Worm (Caenorhabditis elegans) whole organism, mixed stage, embryonic: Measurements from ENCODE around the gene idhb-1.

Source experiments
- bed-3 ChIP-seq: fragments of 200-800 bp; sonication (Bioruptor generic); optimal IDR thresholded peaks from 3 replicates; lab custom pipeline; 2018; ENCODE audit warnings: mild to moderate bottlenecking, missing genetic modification characterization, moderate library complexity, missing compliant biosample characterization
- blmp-1 ChIP-seq: fragments of 150-350 bp; optimal IDR thresholded peaks from 2 replicates; lab custom pipeline; 2014; ENCODE audit warnings: missing biosample characterization, missing genetic modification characterization
- ceh-39 ChIP-seq: fragments of 150-350 bp; optimal IDR thresholded peaks from 2 replicates; lab custom pipeline; 2014; ENCODE audit warnings: missing biosample characterization, missing genetic modification characterization
- ceh-43 ChIP-seq: fragments of 200-800 bp; sonication (Bioruptor generic); optimal IDR thresholded peaks from 2 replicates; lab custom pipeline; 2018; ENCODE audit warnings: mild to moderate bottlenecking, missing genetic modification characterization, moderate library complexity, missing compliant biosample characterization
- ces-1 ChIP-seq: fragments of 150-350 bp; optimal IDR thresholded peaks from 2 replicates; lab custom pipeline; 2014; ENCODE audit warnings: missing biosample characterization, missing genetic modification reagents, missing genetic modification characterization
- cnd-1 ChIP-seq: fragments of 200-800 bp; sonication (Bioruptor generic); optimal IDR thresholded peaks from 2 replicates; lab custom pipeline; 2018; ENCODE audit warnings: mild to moderate bottlenecking, missing genetic modification characterization, missing compliant biosample characterization
- drap-1 ChIP-seq: fragments of 200-800 bp; sonication (Bioruptor generic); optimal IDR thresholded peaks from 3 replicates; lab custom pipeline; 2018; ENCODE audit warnings: mild to moderate bottlenecking, missing genetic modification characterization, missing compliant biosample characterization
- elt-1 ChIP-seq: sonication (generic microtip); optimal IDR thresholded peaks from 2 replicates; lab custom pipeline; 2017; ENCODE audit warnings: missing genetic modification characterization, mild to moderate bottlenecking, missing compliant biosample characterization, antibody characterized with exemption, moderate library complexity, borderline replicate concordance; ENCODE audit not compliant: insufficient read depth
- elt-3 ChIP-seq: fragments of 150-350 bp; optimal IDR thresholded peaks from 2 replicates; lab custom pipeline; 2014; ENCODE audit warnings: missing biosample characterization, missing genetic modification characterization
- ham-2 ChIP-seq: fragments of 200-800 bp; sonication (Bioruptor generic); optimal IDR thresholded peaks from 2 replicates; lab custom pipeline; 2018; ENCODE audit warnings: mild to moderate bottlenecking, missing genetic modification characterization, missing compliant biosample characterization
- hlh-1 ChIP-seq: fragments of 150-350 bp; optimal IDR thresholded peaks from 2 replicates; lab custom pipeline; 2014; ENCODE audit warnings: missing biosample characterization, missing genetic modification reagents, missing genetic modification characterization
- lin-13 ChIP-seq: fragments of 150-350 bp; optimal IDR thresholded peaks from 2 replicates; lab custom pipeline; 2014; ENCODE audit warnings: missing biosample characterization, missing genetic modification characterization
- lin-32 ChIP-seq: fragments of 200-800 bp; sonication (Bioruptor generic); optimal IDR thresholded peaks from 2 replicates; lab custom pipeline; 2018; ENCODE audit warnings: mild to moderate bottlenecking, missing genetic modification characterization, missing compliant biosample characterization
- lsy-2 ChIP-seq: fragments of 150-350 bp; optimal IDR thresholded peaks from 2 replicates; lab custom pipeline; 2014; ENCODE audit warnings: missing biosample characterization, missing genetic modification characterization
- mep-1 ChIP-seq: fragments of 150-350 bp; optimal IDR thresholded peaks from 2 replicates; lab custom pipeline; 2017; ENCODE audit warnings: missing biosample characterization, missing genetic modification reagents, missing genetic modification characterization, inconsistent platforms
- mls-2 ChIP-seq: sonication (generic microtip); optimal IDR thresholded peaks from 2 replicates; lab custom pipeline; 2016; ENCODE audit warnings: mild to moderate bottlenecking, missing genetic modification characterization, moderate library complexity, missing compliant biosample characterization
- nhr-12 ChIP-seq: fragments of 150-350 bp; optimal IDR thresholded peaks from 2 replicates; lab custom pipeline; 2014; ENCODE audit warnings: missing biosample characterization, missing genetic modification characterization
- nhr-2 ChIP-seq: fragments of 150-350 bp; optimal IDR thresholded peaks from 2 replicates; lab custom pipeline; 2014; ENCODE audit warnings: missing biosample characterization, missing genetic modification characterization
- nhr-237 ChIP-seq: fragments of 150-350 bp; optimal IDR thresholded peaks from 2 replicates; lab custom pipeline; 2014; ENCODE audit warnings: missing biosample characterization, missing genetic modification characterization
- nhr-28 ChIP-seq: fragments of 150-350 bp; optimal IDR thresholded peaks from 2 replicates; lab custom pipeline; 2014; ENCODE audit warnings: missing biosample characterization, missing genetic modification characterization
- nhr-76 ChIP-seq: sonication (generic microtip); optimal IDR thresholded peaks from 2 replicates; lab custom pipeline; 2017; ENCODE audit warnings: missing biosample characterization, missing genetic modification characterization
- pha-4 ChIP-seq: fragments of 150-350 bp; optimal IDR thresholded peaks from 2 replicates; lab custom pipeline; 2018; ENCODE audit warnings: missing biosample characterization, missing genetic modification reagents, missing genetic modification characterization
- sem-2 ChIP-seq: fragments of 200-800 bp; sonication (Bioruptor generic); optimal IDR thresholded peaks from 2 replicates; lab custom pipeline; 2018; ENCODE audit warnings: mild to moderate bottlenecking, missing genetic modification characterization, missing compliant biosample characterization
- snpc-4 ChIP-seq: fragments of 150-350 bp; optimal IDR thresholded peaks from 2 replicates; lab custom pipeline; 2014; ENCODE audit warnings: missing biosample characterization, missing genetic modification characterization
- sptf-1 ChIP-seq: sonication (generic microtip); optimal IDR thresholded peaks from 2 replicates; lab custom pipeline; 2017; ENCODE audit warnings: mild to moderate bottlenecking, missing genetic modification characterization, moderate library complexity, missing compliant biosample characterization
- tbx-8 ChIP-seq: fragments of 200-800 bp; sonication (Bioruptor generic); optimal IDR thresholded peaks from 2 replicates; lab custom pipeline; 2018; ENCODE audit warnings: mild to moderate bottlenecking, missing genetic modification characterization, moderate library complexity, missing compliant biosample characterization
- unc-120 ChIP-seq: sonication (generic microtip); optimal IDR thresholded peaks from 2 replicates; lab custom pipeline; 2017; ENCODE audit warnings: missing genetic modification characterization, missing compliant biosample characterization; ENCODE audit not compliant: poor library complexity, severe bottlenecking
- unc-39 ChIP-seq: fragments of 150-350 bp; optimal IDR thresholded peaks from 2 replicates; lab custom pipeline; 2014; ENCODE audit warnings: missing biosample characterization, missing genetic modification characterization
- unc-62 ChIP-seq: fragments of 150-350 bp; optimal IDR thresholded peaks from 2 replicates; lab custom pipeline; 2014; ENCODE audit warnings: missing biosample characterization, missing genetic modification reagents, missing genetic modification characterization
- zip-8 ChIP-seq: fragments of 150-350 bp; optimal IDR thresholded peaks from 2 replicates; lab custom pipeline; 2014; ENCODE audit warnings: missing biosample characterization, missing genetic modification characterization

Gene idhb-1

DNA sequence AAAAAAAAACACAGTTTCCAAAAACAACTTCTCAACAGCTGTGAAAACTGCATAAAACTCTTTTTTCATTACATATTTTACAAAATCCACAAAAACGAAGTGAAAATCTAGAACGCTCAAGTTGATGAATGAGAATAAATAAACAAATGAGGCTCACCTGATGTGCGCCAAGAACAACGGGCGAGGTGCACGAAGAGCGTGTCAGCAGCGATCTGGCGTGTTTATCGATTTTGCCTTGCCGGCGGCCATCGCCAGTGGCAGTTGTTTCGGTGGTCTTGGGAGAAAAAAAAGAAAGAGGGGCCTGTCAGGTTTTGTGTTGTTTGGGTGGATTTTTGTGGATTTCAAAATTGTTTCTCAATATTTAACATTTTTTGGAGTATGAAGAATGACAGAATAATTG lies at the start of gene idhb-1:
Gene idhb-1, minus strand, starts transcription at position 214 of the 400 bp plus-strand sequence.
- TF ChIP-seq ceh-43 (GFP tag; lab: Kevin White, UChicago), result no peak
- no peak for TF ChIP-seq sem-2
- TF ChIP-seq mep-1 (tag; lab: Kevin White, UChicago), result peak; percentile 24
- TF ChIP-seq mls-2, result peak; percentile 11
- TF ChIP-seq nhr-76, result no peak
- no peak for TF ChIP-seq nhr-2 (tag; lab: Kevin White, UChicago)
- TF ChIP-seq unc-39, result no peak
- no peak for TF ChIP-seq blmp-1 (tag; lab: Kevin White, UChicago)
- no peak for TF ChIP-seq nhr-237 (tag; lab: Kevin White, UChicago)
- peak; percentile 9 for TF ChIP-seq cnd-1 (tag; lab: Kevin White, UChicago)
- peak; percentile 89 for TF ChIP-seq hlh-1 (tag; lab: Kevin White, UChicago)
- TF ChIP-seq tbx-8 (GFP tag; lab: Kevin White, UChicago), result no peak
- TF ChIP-seq lsy-2, result peak; percentile 51
- TF ChIP-seq elt-3, result no peak
- TF ChIP-seq lin-13 (tag; lab: Kevin White, UChicago), result peak; percentile 83
- TF ChIP-seq ceh-39 (tag; lab: Kevin White, UChicago), result no peak
- TF ChIP-seq pha-4 (tag; lab: Kevin White, UChicago), result peak; percentile 31

DNA sequence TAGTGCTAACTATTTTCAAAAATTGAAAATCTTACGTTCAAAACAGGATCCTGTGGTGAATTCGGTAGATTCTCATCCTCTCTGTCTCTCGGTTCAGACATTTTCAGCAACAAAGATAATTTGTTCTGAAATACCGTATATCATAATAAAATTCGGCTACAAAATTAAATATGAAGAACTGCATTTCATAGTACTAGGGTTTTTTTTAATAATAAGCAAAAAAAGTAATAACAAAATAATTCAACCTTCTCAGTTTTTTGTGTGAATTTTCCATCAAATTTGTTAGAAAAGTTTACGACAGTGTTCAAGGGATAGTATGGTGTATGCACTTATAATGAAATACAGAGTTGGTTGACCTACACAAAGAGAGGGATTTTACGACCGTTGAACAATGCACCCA lies 49.3 kb upstream of the idhb-1 start, which contains the start of gene K06G5.3:
Gene K06G5.3, minus strand, starts transcription at position 101 of the 400 bp plus-strand sequence.
- no peak for TF ChIP-seq lsy-2
- no peak for TF ChIP-seq tbx-8 (GFP tag; lab: Kevin White, UChicago)
- no peak for TF ChIP-seq nhr-237 (tag; lab: Kevin White, UChicago)
- no peak for TF ChIP-seq blmp-1 (tag; lab: Kevin White, UChicago)
- no peak for TF ChIP-seq elt-3
- TF ChIP-seq lin-32, result no peak
- no peak for TF ChIP-seq ham-2 (GFP tag; lab: Kevin White, UChicago)
- TF ChIP-seq lin-13 (tag; lab: Kevin White, UChicago), result no peak
- no peak for TF ChIP-seq unc-120 (tag; lab: Kevin White, UChicago)
- TF ChIP-seq unc-39, result no peak
- TF ChIP-seq nhr-28, result no peak
- no peak for TF ChIP-seq mep-1 (tag; lab: Kevin White, UChicago)
- no peak for TF ChIP-seq bed-3
- no peak for TF ChIP-seq unc-62

DNA sequence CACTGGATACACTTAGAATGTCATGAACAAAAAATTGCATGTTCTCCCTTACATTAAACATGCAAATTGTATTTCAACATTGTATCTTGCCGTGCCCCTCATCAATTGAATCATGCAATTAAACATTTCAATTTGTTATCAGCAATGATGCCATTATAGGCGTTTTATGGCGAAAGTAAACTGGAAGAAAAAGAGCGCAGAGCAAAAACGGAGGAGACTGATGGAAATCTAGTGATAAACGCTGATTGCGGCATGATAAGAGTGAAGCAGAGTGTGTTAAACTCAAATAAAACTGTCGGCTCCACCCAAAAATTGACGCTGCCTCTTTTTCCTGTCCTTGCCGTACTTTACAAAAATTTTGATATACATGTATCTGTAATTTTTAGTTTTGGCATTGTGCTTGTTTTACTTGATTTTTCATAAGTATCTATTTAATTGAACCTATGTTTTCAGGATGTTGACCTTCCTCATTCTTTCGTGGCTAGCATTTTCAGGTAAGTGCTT lies 40.7 kb upstream of the idhb-1 start, which contains the start of gene K06G5.1:
Gene K06G5.1, plus strand, starts transcription at position 454 of the 504 bp plus-strand sequence.
- TF ChIP-seq nhr-237 (tag; lab: Kevin White, UChicago) (no peak), unc-120 (tag; lab: Kevin White, UChicago) (no peak), ceh-43 (GFP tag; lab: Kevin White, UChicago) (no peak), nhr-76 (no peak), lsy-2 (no peak), nhr-12 (tag; lab: Kevin White, UChicago) (no peak), drap-1 (GFP tag; lab: Kevin White, UChicago) (no peak), bed-3 (no peak)
- TF ChIP-seq, all 35 proteins: peak for 0

ce11 chrX:14213314-14213713 lies 39.5 kb upstream of the idhb-1 start:
- TF ChIP-seq mep-1 (tag; lab: Kevin White, UChicago) (no peak), tbx-8 (GFP tag; lab: Kevin White, UChicago) (no peak), blmp-1 (tag; lab: Kevin White, UChicago) (no peak), hlh-1 (tag; lab: Kevin White, UChicago) (no peak), lin-32 (no peak), unc-39 (no peak), ceh-39 (tag; lab: Kevin White, UChicago) (no peak), elt-1 (tag; lab: Kevin White, UChicago) (no peak), sem-2 (no peak), ces-1 (GFP tag; lab: Kevin White, UChicago) (no peak), nhr-12 (tag; lab: Kevin White, UChicago) (no peak)

- TF ChIP-seq nhr-76 (no peak), drap-1 (GFP tag; lab: Kevin White, UChicago) (no peak), blmp-1 (tag; lab: Kevin White, UChicago) (no peak), mls-2 (no peak), ceh-43 (GFP tag; lab: Kevin White, UChicago) (no peak), elt-1 (tag; lab: Kevin White, UChicago) (no peak), cnd-1 (tag; lab: Kevin White, UChicago) (no peak), hlh-1 (tag; lab: Kevin White, UChicago) (no peak), sem-2 (no peak), sptf-1 (tag; lab: Kevin White, UChicago) (no peak), elt-3 (no peak), nhr-237 (tag; lab: Kevin White, UChicago) (no peak), unc-39 (no peak), snpc-4 (tag; lab: Kevin White, UChicago) (no peak), ham-2 (GFP tag; lab: Kevin White, UChicago) (no peak), bed-3 (no peak), unc-62 (no peak), zip-8 (tag; lab: Kevin White, UChicago) (no peak)
Observed at ce11 chrX:14207942-14208341, 34.1 kb upstream of the idhb-1 start, which contains the start of gene ceh-37. Gene ceh-37 (minus strand): TSS chrX:14208000.
